Worm (Caenorhabditis elegans) whole organism, early embryonic: ENCODE measurements around the gene pgp-8.

ENCODE experiments used
- aly-1 ChIP-seq: sonication (generic microtip); optimal IDR thresholded peaks from 2 replicates; lab custom pipeline; 2016; ENCODE audit warnings: missing genetic modification characterization, missing compliant biosample characterization
- ama-1 ChIP-seq: fragments of 150-350 bp; optimal IDR thresholded peaks from 2 replicates; lab custom pipeline; 2014
- ceh-36 ChIP-seq: sonication (generic microtip); optimal IDR thresholded peaks from 2 replicates; lab custom pipeline; 2016; ENCODE audit warnings: missing genetic modification characterization, inconsistent platforms, missing compliant biosample characterization
- hmg-4 ChIP-seq: fragments of 200-800 bp; sonication (Bioruptor generic); optimal IDR thresholded peaks from 2 replicates; lab custom pipeline; 2018; ENCODE audit warnings: mild to moderate bottlenecking, missing genetic modification characterization, missing compliant biosample characterization
- hnd-1 ChIP-seq: sonication (generic microtip); optimal IDR thresholded peaks from 2 replicates; lab custom pipeline; 2016; ENCODE audit warnings: missing genetic modification characterization, missing compliant biosample characterization
- pes-1 ChIP-seq: fragments of 200-800 bp; sonication (Bioruptor generic); IDR thresholded peaks from 2 replicates; pipeline ENCODE4 v1.3.6; 2022; ENCODE audit warnings: missing genetic modification reagents, missing genetic modification characterization, missing compliant biosample characterization
- sea-1 ChIP-seq: fragments of 200-800 bp; sonication (Bioruptor generic); conservative IDR thresholded peaks from 2 replicates; pipeline ENCODE4 v1.3.6; 2022; ENCODE audit warnings: missing genetic modification characterization, missing compliant biosample characterization
- tbx-11 ChIP-seq: fragments of 200-800 bp; sonication (Bioruptor generic); IDR thresholded peaks from 2 replicates; pipeline ENCODE4 v1.3.6; 2022; ENCODE audit warnings: missing genetic modification characterization, missing compliant biosample characterization
- tbx-37 ChIP-seq: fragments of 200-800 bp; sonication (Bioruptor generic); conservative IDR thresholded peaks from 2 replicates; pipeline ENCODE4 v1.3.6; 2022; ENCODE audit warnings: missing genetic modification reagents, missing genetic modification characterization, missing compliant biosample characterization
- tra-4 ChIP-seq: sonication (generic microtip); optimal IDR thresholded peaks from 2 replicates; lab custom pipeline; 2017; ENCODE audit warnings: missing genetic modification characterization, missing compliant biosample characterization

DNA sequence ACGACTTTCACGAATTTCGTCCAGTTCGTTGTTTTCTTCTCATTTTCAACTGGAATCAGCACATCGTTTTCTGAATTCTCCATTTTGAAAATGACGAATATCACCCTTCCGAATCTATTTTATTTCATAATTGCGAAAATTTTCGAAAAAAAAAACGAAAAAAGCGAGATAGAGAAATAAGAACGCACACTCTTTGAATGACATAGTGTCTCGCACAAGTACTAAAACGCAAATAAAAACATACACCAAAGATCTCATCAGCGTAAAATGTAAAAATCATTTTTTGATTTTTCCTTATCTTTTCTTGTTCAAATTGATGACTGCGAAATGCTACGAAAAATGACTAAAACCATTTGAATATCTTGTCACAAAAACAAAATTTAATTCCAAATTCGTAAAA, at the start of gene pgp-8:
- TF ChIP-seq ceh-36 (no peak), pes-1 (GFP tag; lab: Robert Waterston, UW) (no peak), tbx-37 (GFP tag; lab: Robert Waterston, UW) (no peak), tbx-11 (GFP tag; lab: Robert Waterston, UW) (no peak), tra-4 (tag; lab: Kevin White, UChicago) (no peak), ama-1 (lab: Kevin White, UChicago) (no peak), sea-1 (GFP tag; lab: Robert Waterston, UW) (no peak), aly-1 (tag; lab: Kevin White, UChicago) (no peak), hmg-4 (GFP tag; lab: Kevin White, UChicago) (no peak), hnd-1 (no peak)
